Fruit fly (Drosophila melanogaster) Kc167 (cell line): ENCODE measurements around the gene Mst57Da.

Experiments used
- h ChIP-seq: fragments of >200 bp; optimal IDR thresholded peaks from 3 replicates; lab custom pipeline; 2018; ENCODE audit warnings: missing external identifiers
- psq ChIP-seq: fragments of >200 bp; optimal IDR thresholded peaks from 2 replicates; lab custom pipeline; 2017; ENCODE audit warnings: missing external identifiers
- ttk ChIP-seq: sonication (Bioruptor generic); optimal IDR thresholded peaks from 2 replicates; lab custom pipeline; 2017; ENCODE audit warnings: missing external identifiers

- TF ChIP-seq psq = no peak
- no peak for TF ChIP-seq h (lab: Kevin White, UChicago)
- no peak for TF ChIP-seq ttk (lab: Kevin White, UChicago)
Measured at dm6 chr3R:25782855-25783424, 48.8 kb downstream of the Mst57Da start.
